Fruit fly (Drosophila melanogaster): ENCODE data around the gene CG2200.

CG2200 gene

DNA sequence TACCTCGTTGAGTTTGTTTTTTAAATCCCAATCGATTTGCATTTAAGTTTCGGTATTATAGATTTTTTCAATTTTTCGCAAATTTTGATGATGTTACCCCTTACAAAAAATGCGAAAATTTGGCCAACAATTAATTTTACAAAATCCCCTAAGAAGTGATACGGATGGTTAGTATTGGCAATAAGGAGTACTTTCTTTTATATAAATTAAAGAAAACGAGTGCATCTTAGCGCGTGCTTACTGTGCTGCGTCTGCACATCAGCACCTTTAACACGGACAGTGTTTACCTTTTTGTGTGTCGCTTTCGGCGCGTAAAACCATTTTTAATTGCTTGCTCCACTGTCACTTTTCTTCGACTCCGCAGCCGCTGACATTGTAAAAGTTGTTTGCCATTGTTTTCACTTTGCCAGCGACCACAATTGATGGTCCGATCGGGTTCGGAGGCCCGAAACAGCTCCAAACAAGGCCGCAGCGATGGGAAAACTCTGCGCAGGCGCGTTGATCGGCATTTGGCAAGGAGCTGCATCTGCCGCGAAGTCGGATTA is 19.8 kb downstream of the CG2200 start:
- TF ChIP-seq ey (GFP tag; optimal IDR thresholded peaks at IDR 0.05) (no peak), usp (GFP tag; optimal IDR thresholded peaks at IDR 0.05) (no peak), dmrt93B (GFP tag; optimal IDR thresholded peaks at IDR 0.05) (no peak), Vsx2 (GFP tag; optimal IDR thresholded peaks at IDR 0.05; ENCODE audit: partially characterized antibody) (no peak), Hnf4 (GFP tag; optimal IDR thresholded peaks at IDR 0.05) (no peak), rgr (GFP tag; optimal IDR thresholded peaks at IDR 0.05) (no peak), dl (GFP tag; optimal IDR thresholded peaks at IDR 0.05; ENCODE audit: insufficient read depth in 1 of 2, partially characterized antibody in 2 of 2) (no peak), Hr78 (GFP tag; optimal IDR thresholded peaks at IDR 0.05) (no peak), N (GFP tag; optimal IDR thresholded peaks at IDR 0.05) (no peak), br (GFP tag; optimal IDR thresholded peaks at IDR 0.05) (no peak), pan (optimal IDR thresholded peaks at IDR 0.05) (no peak), tai (GFP tag; optimal IDR thresholded peaks at IDR 0.05) (no peak), Abd-B (GFP tag; optimal IDR thresholded peaks at IDR 0.05) (no peak), dsf (GFP tag; optimal IDR thresholded peaks at IDR 0.05; ENCODE audit: borderline replicate concordance) (no peak), sage (GFP tag; optimal IDR thresholded peaks at IDR 0.05) (no peak)

DNA sequence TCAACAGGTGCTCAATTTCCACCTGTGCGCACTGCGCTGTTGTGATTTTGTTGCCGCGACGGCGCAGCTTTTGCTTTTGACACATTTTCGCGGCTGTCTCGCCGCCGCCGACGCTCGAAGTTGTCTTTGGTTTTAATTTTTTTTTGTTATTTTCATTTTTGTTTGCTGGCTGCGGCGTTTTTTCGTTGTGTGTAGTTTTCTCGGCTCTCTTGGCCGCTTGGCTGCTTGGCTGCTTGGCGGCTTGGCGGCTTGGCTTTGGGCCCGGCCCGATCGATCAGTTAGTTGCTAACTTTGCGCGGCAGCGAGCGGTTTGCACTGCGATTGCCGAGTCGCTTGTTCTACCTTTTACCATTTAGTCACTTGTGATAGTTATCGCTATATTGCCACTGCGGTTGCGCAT is 20.8 kb downstream of the CG2200 start, which contains the start of gene CG42237:
CG42237 (plus strand) TSS at position 271 of the 400 bp plus-strand sequence.
- TF ChIP-seq HLH106 (tag; optimal IDR thresholded peaks at IDR 0.05) = no peak
- no peak for TF ChIP-seq Myc (optimal IDR thresholded peaks at IDR 0.05)
- no peak for TF ChIP-seq Rel (GFP tag; optimal IDR thresholded peaks at IDR 0.05)
- TF ChIP-seq Rel (tag; optimal IDR thresholded peaks at IDR 0.05) = no peak
- TF ChIP-seq woc (GFP tag; optimal IDR thresholded peaks at IDR 0.05) = no peak
- no peak for TF ChIP-seq sv (GFP tag; optimal IDR thresholded peaks at IDR 0.05)

DNA sequence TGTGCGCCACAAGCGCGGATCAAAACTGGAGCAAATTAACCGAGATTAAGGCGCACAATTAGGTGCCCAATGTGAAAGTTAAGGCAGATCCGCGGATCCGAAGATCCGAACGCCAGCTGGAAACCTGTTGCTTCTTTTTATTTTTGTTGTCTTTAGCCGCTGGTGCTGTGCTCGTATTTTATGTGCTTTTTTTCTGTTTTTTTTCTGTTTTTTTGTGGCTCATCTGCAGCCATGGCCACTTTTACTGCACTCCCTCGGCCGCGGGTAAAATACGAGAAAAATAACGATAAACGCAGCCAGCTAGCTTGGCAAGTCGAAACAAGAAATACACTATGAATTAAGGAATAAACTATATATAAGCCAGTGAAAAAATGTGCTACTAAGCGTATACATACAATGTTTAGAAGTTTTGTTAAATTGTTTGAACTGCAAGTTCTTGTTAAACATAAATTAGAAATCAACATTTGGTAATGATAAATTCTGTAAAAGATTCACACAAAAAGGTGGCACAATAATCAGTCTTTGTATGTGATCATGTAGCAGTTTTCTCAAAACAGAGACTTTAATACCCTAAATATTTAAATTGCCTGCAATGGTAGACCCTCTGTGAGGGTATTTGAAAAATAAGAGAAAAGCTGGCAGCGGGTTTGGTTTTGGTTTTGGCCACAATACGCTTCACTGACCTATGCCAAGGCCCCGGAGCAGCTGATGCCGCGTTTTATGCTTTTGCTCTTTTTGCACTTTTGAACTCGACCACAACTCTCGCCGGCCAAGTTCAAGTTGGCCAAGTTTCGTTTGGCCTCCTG is 22.5 kb downstream of the CG2200 start:
- TF ChIP-seq sage (GFP tag; optimal IDR thresholded peaks at IDR 0.05) (no peak), woc (GFP tag; optimal IDR thresholded peaks at IDR 0.05) (peak; percentile 22)

DNA sequence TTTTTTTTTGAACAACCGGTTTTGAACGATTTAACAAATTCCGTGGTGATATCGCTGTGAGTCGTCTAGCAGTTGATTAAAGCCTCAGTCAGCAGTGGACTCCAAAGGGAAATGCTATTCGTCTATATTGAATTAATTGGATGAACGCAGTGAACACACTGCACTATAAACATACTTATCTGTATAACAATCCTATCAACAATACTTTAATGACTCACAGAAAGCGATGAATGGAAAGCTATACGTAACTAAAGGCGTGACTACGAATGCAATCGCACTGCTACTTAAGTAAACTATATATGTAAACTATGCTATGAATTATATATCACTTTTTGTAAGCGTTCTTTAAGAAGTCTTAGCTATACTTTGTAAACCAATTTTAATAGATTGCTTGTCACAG is 31.5 kb downstream of the CG2200 start:
- TF ChIP-seq Dif (GFP tag; optimal IDR thresholded peaks at IDR 0.05; ENCODE audit: partially characterized antibody) (no peak), Mio (GFP tag; optimal IDR thresholded peaks at IDR 0.05) (no peak), dmrt93B (GFP tag; optimal IDR thresholded peaks at IDR 0.05) (no peak), Hnf4 (GFP tag; optimal IDR thresholded peaks at IDR 0.05) (no peak), Jra (GFP tag; optimal IDR thresholded peaks at IDR 0.05) (no peak), jim (GFP tag; optimal IDR thresholded peaks at IDR 0.05) (no peak), N (GFP tag; optimal IDR thresholded peaks at IDR 0.05) (no peak), tai (GFP tag; optimal IDR thresholded peaks at IDR 0.05) (no peak), fru (GFP tag; optimal IDR thresholded peaks at IDR 0.05) (no peak), OdsH (GFP tag; optimal IDR thresholded peaks at IDR 0.05) (no peak), CG32264 (GFP tag; optimal IDR thresholded peaks at IDR 0.05) (no peak), CrebA (GFP tag; optimal IDR thresholded peaks at IDR 0.05; ENCODE audit: borderline replicate concordance) (no peak)

DNA sequence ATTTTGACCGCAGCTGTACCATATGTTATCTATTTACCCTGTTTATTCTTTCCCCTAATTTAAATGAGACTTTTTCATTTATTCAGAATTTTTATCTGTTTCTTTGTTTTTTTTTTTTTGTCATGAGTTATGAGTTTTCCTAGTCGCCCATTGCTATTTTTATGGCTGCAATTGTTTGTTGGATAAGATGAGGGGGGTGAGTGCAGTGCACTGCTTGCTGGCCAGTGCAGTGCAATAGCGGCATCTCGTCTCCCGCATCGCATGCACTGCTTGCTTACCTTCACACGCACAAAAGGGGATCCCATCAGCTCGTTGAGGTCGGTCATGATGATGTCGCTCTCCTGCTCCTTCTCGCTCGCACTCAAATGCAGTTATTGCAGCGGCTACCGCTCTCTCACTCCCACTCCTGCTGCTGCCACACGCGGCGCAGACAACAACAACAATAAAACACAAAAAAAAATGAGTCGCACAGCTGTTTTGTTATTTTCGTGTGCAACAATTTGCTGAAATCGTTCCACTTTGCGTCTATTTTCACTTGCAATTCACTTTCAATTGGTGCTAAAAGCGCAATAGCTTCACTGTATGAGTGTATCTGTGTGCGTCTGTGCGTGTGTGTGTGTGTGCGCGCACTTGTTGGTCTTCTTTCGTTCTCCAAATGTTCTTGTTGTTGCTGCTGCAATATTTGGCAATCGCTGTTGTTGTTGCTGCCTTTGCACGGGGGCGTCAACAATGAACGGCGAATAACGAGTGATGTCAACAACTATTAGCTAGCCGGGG is 34.1 kb downstream of the CG2200 start:
- TF ChIP-seq Dfd (GFP tag; optimal IDR thresholded peaks at IDR 0.05) (peak; percentile 78), N (GFP tag; optimal IDR thresholded peaks at IDR 0.05) (peak; percentile 57), fru (GFP tag; optimal IDR thresholded peaks at IDR 0.05) (peak; percentile 18), Rel (GFP tag; optimal IDR thresholded peaks at IDR 0.05) (no peak), Rel (tag; optimal IDR thresholded peaks at IDR 0.05) (peak; percentile 99), foxo (GFP tag; optimal IDR thresholded peaks at IDR 0.05) (peak in 1 of 2 experiments; percentile 51), br (GFP tag; optimal IDR thresholded peaks at IDR 0.05) (peak; percentile 32), h (GFP tag; optimal IDR thresholded peaks at IDR 0.05) (peak; percentile 36), woc (GFP tag; optimal IDR thresholded peaks at IDR 0.05) (peak; percentile 40), tai (GFP tag; optimal IDR thresholded peaks at IDR 0.05) (peak; percentile 15), Abd-B (GFP tag; optimal IDR thresholded peaks at IDR 0.05) (no peak), ey (GFP tag; optimal IDR thresholded peaks at IDR 0.05) (peak; percentile 20), rgr (GFP tag; optimal IDR thresholded peaks at IDR 0.05) (peak; percentile 33), CrebA (GFP tag; optimal IDR thresholded peaks at IDR 0.05; ENCODE audit: borderline replicate concordance) (no peak), psq (GFP tag; optimal IDR thresholded peaks at IDR 0.05) (peak; percentile 11), jim (GFP tag; optimal IDR thresholded peaks at IDR 0.05) (no peak), Hnf4 (GFP tag; optimal IDR thresholded peaks at IDR 0.05) (peak; percentile 45), sv (GFP tag; optimal IDR thresholded peaks at IDR 0.05) (peak; percentile 6), usp (GFP tag; optimal IDR thresholded peaks at IDR 0.05) (no peak), Jra (GFP tag; optimal IDR thresholded peaks at IDR 0.05) (no peak)
